Fruit fly (Drosophila melanogaster): ENCODE data around the gene MED31.

MED31 gene

dm6 chr3R:4664947-4665346 is 23.2 kb downstream of the MED31 start (continued):
- TF ChIP-seq CG12391 (tag; optimal IDR thresholded peaks at IDR 0.05) (no peak), CoRest (tag; optimal IDR thresholded peaks at IDR 0.05) (no peak), sna (GFP tag; IDR thresholded peaks at IDR 0.05; ENCODE audit: partially characterized antibody) (no peak), slp2 (GFP tag; optimal IDR thresholded peaks at IDR 0.05) (no peak), CG10321 (GFP tag; IDR thresholded peaks at IDR 0.05) (no peak), dysf (GFP tag; IDR thresholded peaks at IDR 0.05) (peak; percentile 60; the same call in 2 of the 3 replicates), CG9817 (tag; optimal IDR thresholded peaks at IDR 0.05) (peak; percentile 59), Fer1 (GFP tag; optimal IDR thresholded peaks at IDR 0.05) (peak; percentile 90), pan (optimal IDR thresholded peaks at IDR 0.05) (no peak), pan (GFP tag; optimal IDR thresholded peaks at IDR 0.05 in 1 of 2, IDR thresholded peaks at IDR 0.05 in 1 of 2) (peak in 1 of 2 experiments; percentile 68), Dek (tag; optimal IDR thresholded peaks at IDR 0.05) (no peak), Ravus (GFP tag; IDR thresholded peaks at IDR 0.05) (no peak), Poxn (GFP tag; IDR thresholded peaks at IDR 0.05) (no peak), CG13424 (tag; optimal IDR thresholded peaks at IDR 0.05) (peak; percentile 60), Lpt (GFP tag; optimal IDR thresholded peaks at IDR 0.05) (no peak), Mrtf (GFP tag; IDR thresholded peaks at IDR 0.05) (no peak), phol (tag; optimal IDR thresholded peaks at IDR 0.05) (peak; percentile 42), Dref (GFP tag; IDR thresholded peaks at IDR 0.05) (no peak), Hmr (GFP tag; optimal IDR thresholded peaks at IDR 0.05) (peak; percentile 90), Meics (GFP tag; optimal IDR thresholded peaks at IDR 0.05) (peak; percentile 78), CG13775 (GFP tag; optimal IDR thresholded peaks at IDR 0.05) (no peak), Nf-YB (GFP tag; optimal IDR thresholded peaks at IDR 0.05) (no peak), ara (GFP tag; IDR thresholded peaks at IDR 0.05) (peak; percentile 87), CG1647 (GFP tag; optimal IDR thresholded peaks at IDR 0.05) (peak; percentile 88), twi (tag; optimal IDR thresholded peaks at IDR 0.05) (no peak), NC2α (GFP tag; optimal IDR thresholded peaks at IDR 0.05) (no peak), CG13123 (GFP tag; optimal IDR thresholded peaks at IDR 0.05) (no peak), Bgb (GFP tag; IDR thresholded peaks at IDR 0.05; ENCODE audit: partially characterized antibody) (no peak), zf30C (GFP tag; optimal IDR thresholded peaks at IDR 0.05) (no peak), Ets97D (GFP tag; optimal IDR thresholded peaks at IDR 0.05) (no peak), CG17186 (GFP tag; optimal IDR thresholded peaks at IDR 0.05) (peak; percentile 70), Atf3 (GFP tag; optimal IDR thresholded peaks at IDR 0.05) (no peak), HLH54F (GFP tag; optimal IDR thresholded peaks at IDR 0.05) (no peak), zfh1 (GFP tag; IDR thresholded peaks at IDR 0.05) (peak; percentile 91), vvl (GFP tag; IDR thresholded peaks at IDR 0.05) (peak; percentile 72), wek (GFP tag; optimal IDR thresholded peaks at IDR 0.05) (peak; percentile 88), z (GFP tag; IDR thresholded peaks at IDR 0.05) (peak; percentile 63; the same call in 2 of the 3 replicates), CG4328 (GFP tag; optimal IDR thresholded peaks at IDR 0.05) (peak; percentile 74), fd64A (GFP tag; optimal IDR thresholded peaks at IDR 0.05) (peak; percentile 98), ci (GFP tag; IDR thresholded peaks at IDR 0.05) (peak; percentile 69; the same call in 1 of the 3 replicates), CG7928 (GFP tag; optimal IDR thresholded peaks at IDR 0.05) (peak; percentile 50), CG10366 (GFP tag; IDR thresholded peaks at IDR 0.05) (no peak), Bdp1 (GFP tag; optimal IDR thresholded peaks at IDR 0.05) (no peak), CG30020 (tag; optimal IDR thresholded peaks at IDR 0.05) (peak; percentile 24), CrebB (tag; optimal IDR thresholded peaks at IDR 0.05) (no peak), aop (GFP tag; IDR thresholded peaks at IDR 0.05) (no peak), GATAe (GFP tag; conservative IDR thresholded peaks at IDR 0.05) (no peak), YL-1 (GFP tag; optimal IDR thresholded peaks at IDR 0.05) (no peak), unc-4 (GFP tag; IDR thresholded peaks at IDR 0.05; ENCODE audit: partially characterized antibody) (no peak), gce (GFP tag; IDR thresholded peaks at IDR 0.05) (peak; percentile 86), CG15514 (GFP tag; optimal IDR thresholded peaks at IDR 0.05) (peak; percentile 80), toy (GFP tag; IDR thresholded peaks at IDR 0.05) (peak; percentile 62; the same call in 1 of the 2 replicates)
